Fruit fly (Drosophila melanogaster) whole organism, embryonic: ENCODE measurements around the gene CG43630.

ENCODE experiments used
- BEAF-32 ChIP-seq: fragments of 200-800 bp; sonication (Bioruptor generic); optimal IDR thresholded peaks from 3 replicates; lab custom pipeline; 2017; ENCODE audit warnings: missing biosample characterization, missing genetic modification characterization, mild to moderate bottlenecking, moderate library complexity, missing genetic modification reagents
- CG11247 ChIP-seq: fragments of 200-800 bp; sonication (Bioruptor generic); IDR thresholded peaks from 2 replicates; pipeline ENCODE4 v1.3.6; 2022; ENCODE audit warnings: missing biosample characterization, missing genetic modification characterization
- CG14667 ChIP-seq: fragments of 200-800 bp; sonication (Bioruptor generic); IDR thresholded peaks from 2 replicates; pipeline ENCODE4 v1.3.6; 2022; ENCODE audit warnings: missing biosample characterization, missing genetic modification characterization
- CG16815 ChIP-seq: fragments of 200-800 bp; sonication (Bioruptor generic); optimal IDR thresholded peaks from 3 replicates; lab custom pipeline; 2017; ENCODE audit warnings: missing biosample characterization, mild to moderate bottlenecking, missing genetic modification characterization
- CG17802 ChIP-seq: fragments of 200-800 bp; sonication (Bioruptor generic); optimal IDR thresholded peaks from 2 replicates; lab custom pipeline; 2018; ENCODE audit warnings: missing biosample characterization, mild to moderate bottlenecking, missing genetic modification characterization, moderate library complexity
- CG3847 ChIP-seq: fragments of 200-800 bp; sonication (Bioruptor generic); IDR thresholded peaks from 2 replicates; pipeline ENCODE4 v1.3.6; 2022; ENCODE audit warnings: missing biosample characterization, missing genetic modification characterization
- CG6254 ChIP-seq: fragments of 200-800 bp; sonication (Bioruptor generic); optimal IDR thresholded peaks from 3 replicates; lab custom pipeline; 2017; ENCODE audit warnings: mild to moderate bottlenecking, missing biosample characterization, missing genetic modification reagents, missing genetic modification characterization
- CG6272 ChIP-seq: fragments of 200-800 bp; sonication (Bioruptor generic); IDR thresholded peaks from 2 replicates; pipeline ENCODE4 v1.3.6; 2022; ENCODE audit warnings: missing biosample characterization, missing genetic modification characterization
- CG7357 ChIP-seq: fragments of 200-800 bp; sonication (Bioruptor generic); IDR thresholded peaks from 3 replicates; pipeline ENCODE4 v1.3.6; 2022; ENCODE audit warnings: missing biosample characterization, missing genetic modification characterization
- CG8359 ChIP-seq: fragments of 200-800 bp; sonication (Bioruptor generic); optimal IDR thresholded peaks from 2 replicates; lab custom pipeline; 2017; ENCODE audit warnings: missing biosample characterization, mild to moderate bottlenecking, missing genetic modification characterization, borderline replicate concordance
- CG9797 ChIP-seq: fragments of 200-800 bp; sonication (Bioruptor generic); optimal IDR thresholded peaks from 3 replicates; lab custom pipeline; 2018; ENCODE audit warnings: missing biosample characterization, mild to moderate bottlenecking, missing genetic modification characterization
- CG9817 ChIP-seq: fragments of 200-800 bp; sonication (Bioruptor generic); optimal IDR thresholded peaks from 2 replicates; lab custom pipeline; 2018; ENCODE audit warnings: missing biosample characterization, mild to moderate bottlenecking, missing genetic modification characterization, moderate library complexity
- Dp ChIP-seq: fragments of 200-800 bp; sonication (Bioruptor generic); optimal IDR thresholded peaks from 2 replicates; lab custom pipeline; 2018; ENCODE audit warnings: missing biosample characterization, mild to moderate bottlenecking, missing genetic modification characterization, moderate library complexity
- Dref ChIP-seq: fragments of 200-800 bp; sonication (Bioruptor generic); IDR thresholded peaks from 2 replicates; pipeline ENCODE4 v1.3.6; 2022; ENCODE audit warnings: missing biosample characterization, missing genetic modification characterization
- E2f2 ChIP-seq: fragments of 200-800 bp; sonication (Bioruptor generic); IDR thresholded peaks from 2 replicates; pipeline ENCODE4 v1.3.6; 2022; ENCODE audit warnings: missing biosample characterization, missing genetic modification characterization
- Ets65A ChIP-seq: fragments of 200-800 bp; sonication (Bioruptor generic); peaks from one replicate; lab custom pipeline; 2016; ENCODE audit warnings: missing biosample characterization, missing genetic modification characterization
- H2.0 ChIP-seq: fragments of 200-800 bp; sonication (Bioruptor generic); IDR thresholded peaks from 2 replicates; pipeline ENCODE4 v1.3.6; 2022; ENCODE audit warnings: missing biosample characterization, missing genetic modification characterization
- Hr3 ChIP-seq: fragments of 200-800 bp; sonication (Bioruptor generic); optimal IDR thresholded peaks from 3 replicates; lab custom pipeline; 2016; ENCODE audit warnings: missing biosample characterization, missing genetic modification characterization
- Hr78 ChIP-seq, 2 experiments: fragments of 200-800 bp in 1 of 2; fragments of >200 bp in 1 of 2; sonication (Bioruptor generic) in 1 of 2; optimal IDR thresholded peaks; 2 replicates each; lab custom pipeline; 2017 to 2019; ENCODE audit warnings: missing biosample characterization in 2 of 2, missing genetic modification characterization in 2 of 2, mild to moderate bottlenecking in 1 of 2, moderate library complexity in 1 of 2
- MBD-R2 ChIP-seq: fragments of 200-800 bp; sonication (Bioruptor generic); IDR thresholded peaks from 2 replicates; pipeline ENCODE4 v1.3.6; 2022; ENCODE audit warnings: missing biosample characterization, missing genetic modification characterization
- Myb ChIP-seq: fragments of 200-800 bp; sonication (Bioruptor generic); optimal IDR thresholded peaks from 2 replicates; lab custom pipeline; 2016; ENCODE audit warnings: missing biosample characterization, missing genetic modification characterization
- Pdp1 ChIP-seq, 2 experiments: fragments of 200-800 bp; sonication (Bioruptor generic); optimal IDR thresholded peaks; 3 replicates each; lab custom pipeline; 2016; ENCODE audit warnings: missing biosample characterization in 2 of 2, missing genetic modification characterization in 2 of 2, mild to moderate bottlenecking in 1 of 2, moderate library complexity in 1 of 2
- Rx ChIP-seq: fragments of 200-800 bp; sonication (Bioruptor generic); IDR thresholded peaks from 2 replicates; pipeline ENCODE4 v1.3.6; 2022; ENCODE audit warnings: missing biosample characterization, missing genetic modification characterization
- Six4 ChIP-seq: fragments of 200-800 bp; sonication (Bioruptor generic); optimal IDR thresholded peaks from 2 replicates; lab custom pipeline; 2016; ENCODE audit warnings: missing biosample characterization, missing genetic modification characterization
- ab ChIP-seq: fragments of 200-800 bp; sonication (Bioruptor generic); optimal IDR thresholded peaks from 2 replicates; lab custom pipeline; 2016; ENCODE audit warnings: missing biosample characterization, missing genetic modification characterization
- ase ChIP-seq: fragments of 200-800 bp; sonication (Bioruptor generic); IDR thresholded peaks from 3 replicates; pipeline ENCODE4 v1.3.6; 2022; ENCODE audit warnings: missing biosample characterization, missing genetic modification characterization
- gfzf ChIP-seq: fragments of 200-800 bp; sonication (Bioruptor generic); optimal IDR thresholded peaks from 2 replicates; lab custom pipeline; 2016; ENCODE audit warnings: missing biosample characterization, mild to moderate bottlenecking, missing genetic modification characterization, moderate library complexity
- mam ChIP-seq: fragments of 200-800 bp; sonication (Bioruptor generic); optimal IDR thresholded peaks from 3 replicates; lab custom pipeline; 2016; ENCODE audit warnings: missing biosample characterization, missing genetic modification characterization
- nmo ChIP-seq: fragments of 200-800 bp; sonication (Bioruptor generic); optimal IDR thresholded peaks from 2 replicates; lab custom pipeline; 2018; ENCODE audit warnings: missing biosample characterization, mild to moderate bottlenecking, missing genetic modification characterization, moderate library complexity
- pum ChIP-seq: fragments of 200-800 bp; sonication (Bioruptor generic); optimal IDR thresholded peaks from 2 replicates; lab custom pipeline; 2016; ENCODE audit warnings: missing biosample characterization, missing genetic modification characterization
- pzg ChIP-seq: fragments of 200-800 bp; sonication (Bioruptor generic); optimal IDR thresholded peaks from 3 replicates; lab custom pipeline; 2018; ENCODE audit warnings: missing biosample characterization, mild to moderate bottlenecking, missing genetic modification characterization, moderate library complexity
- row ChIP-seq: fragments of 200-800 bp; sonication (Bioruptor generic); IDR thresholded peaks from 3 replicates; pipeline ENCODE4 v1.3.6; 2022; ENCODE audit warnings: missing biosample characterization, missing genetic modification characterization
- slbo ChIP-seq: fragments of 200-800 bp; sonication (Bioruptor generic); IDR thresholded peaks from 2 replicates; pipeline ENCODE4 v1.3.6; 2022; ENCODE audit warnings: missing biosample characterization, missing genetic modification characterization
- sqz ChIP-seq: fragments of 200-800 bp; sonication (Bioruptor generic); optimal IDR thresholded peaks from 3 replicates; lab custom pipeline; 2018; ENCODE audit warnings: missing biosample characterization, mild to moderate bottlenecking, missing genetic modification characterization
- ssp ChIP-seq: fragments of 200-800 bp; sonication (Bioruptor generic); IDR thresholded peaks from 2 replicates; pipeline ENCODE4 v1.3.6; 2022; ENCODE audit warnings: missing biosample characterization, missing genetic modification characterization
- stwl ChIP-seq: fragments of 200-800 bp; sonication (Bioruptor generic); optimal IDR thresholded peaks from 3 replicates; lab custom pipeline; 2018; ENCODE audit warnings: missing biosample characterization, mild to moderate bottlenecking, missing genetic modification characterization, moderate library complexity
- ttk ChIP-seq: fragments of 200-800 bp; sonication (Bioruptor generic); IDR thresholded peaks from 2 replicates; pipeline ENCODE4 v2.1.2; 2022; ENCODE audit warnings: missing biosample characterization, missing genetic modification characterization

CG43630 gene

DNA sequence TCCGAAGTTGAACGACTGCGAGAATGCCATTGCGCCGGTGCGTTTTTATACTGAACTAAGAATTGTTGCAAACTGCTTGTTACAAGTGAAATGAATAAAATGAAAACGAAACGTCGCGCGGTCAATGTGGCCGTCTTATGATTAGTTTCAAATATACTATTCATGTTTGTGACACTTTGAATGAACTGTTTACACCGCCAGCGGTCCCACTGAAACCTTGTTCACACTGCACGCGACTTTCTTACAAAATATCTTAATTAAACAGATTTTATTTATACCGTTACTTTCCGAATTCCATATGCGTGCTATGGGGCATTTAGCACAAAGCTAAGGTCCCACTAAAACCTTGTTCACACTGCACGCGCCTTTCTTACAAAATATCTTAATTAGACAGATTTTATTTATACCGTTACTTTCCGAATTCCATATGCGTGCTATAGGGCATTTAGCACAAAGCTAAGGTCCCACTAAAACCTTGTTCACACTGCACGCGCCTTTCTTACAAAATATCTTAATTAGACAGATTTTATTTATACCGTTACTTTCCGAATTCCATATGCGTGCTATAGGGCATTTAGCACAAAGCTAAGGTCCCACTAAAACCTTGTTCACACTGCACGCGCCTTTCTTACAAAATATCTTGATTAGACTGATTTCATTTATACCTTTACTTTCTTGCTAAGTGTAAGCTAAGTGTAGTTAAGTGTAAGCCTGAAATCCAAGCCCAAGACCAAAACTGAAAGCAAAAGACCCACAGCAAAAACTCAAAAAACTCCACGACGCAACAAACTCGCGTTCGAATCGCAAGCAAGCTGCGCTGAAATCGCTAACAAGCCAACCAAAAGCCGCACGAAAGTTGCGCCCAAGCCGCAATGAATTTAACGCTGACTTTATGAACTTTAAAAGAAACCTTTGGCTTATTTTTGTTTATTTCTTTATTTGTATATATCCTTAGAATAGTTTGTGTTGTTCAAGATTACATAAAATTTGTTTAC is 36.4 kb upstream of the CG43630 start, which contains the start of gene PolQ (continued):
- TF ChIP-seq CG9817 (tag; lab: Kevin White, UChicago) (peak; percentile 11), ttk (GFP tag; lab: Robert Waterston, UW) (peak; percentile 49; the same call in 1 of the 2 replicates), CG8359 (GFP tag; lab: Kevin White, UChicago) (peak; percentile 96), Myb (GFP tag; lab: Kevin White, UChicago) (peak; percentile 91), BEAF-32 (GFP tag; lab: Kevin White, UChicago) (peak; percentile 31), CG14667 (peak; percentile 23; the same call in 1 of the 2 replicates), Hr78 (GFP tag; optimal IDR thresholded peaks at IDR 0.05; lab: Kevin White, UChicago) (peak in 1 of 2 experiments; percentile 26), Rx (GFP tag; lab: Robert Waterston, UW) (peak; percentile 51), Ets65A (GFP tag; lab: Kevin White, UChicago) (peak; percentile 89), Dref (peak; percentile 33; the same call in 1 of the 2 replicates), pum (GFP tag; lab: Kevin White, UChicago) (peak; percentile 36), mam (peak; percentile 29), Hr3 (peak; percentile 6), row (GFP tag; lab: Robert Waterston, UW) (peak; percentile 74), CG17802 (peak; percentile 69), nmo (GFP tag; lab: Kevin White, UChicago) (peak; percentile 36), CG11247 (GFP tag; lab: Robert Waterston, UW) (peak; percentile 50), Pdp1 (GFP tag; optimal IDR thresholded peaks at IDR 0.05; lab: Kevin White, UChicago) (peak in 1 of 2 experiments; percentile 42), CG6272 (GFP tag; lab: Robert Waterston, UW) (peak; percentile 43), ssp (GFP tag; lab: Robert Waterston, UW) (peak; percentile 100), CG3847 (GFP tag; lab: Robert Waterston, UW) (peak; percentile 62), H2.0 (GFP tag; lab: Robert Waterston, UW) (0 out of 2 replicates have a peak, but pooled peaks have one; percentile 14), CG7357 (GFP tag; lab: Robert Waterston, UW) (peak; percentile 98), Dp (peak; percentile 61), slbo (GFP tag; lab: Robert Waterston, UW) (peak; percentile 66), ase (GFP tag; lab: Robert Waterston, UW) (0 out of 3 replicates have a peak, but pooled peaks have one; percentile 44), CG16815 (GFP tag; lab: Kevin White, UChicago) (peak; percentile 10)
- TF ChIP-seq, all 482 proteins: peak for 74; not testable (repeated sequence) for 408

DNA sequence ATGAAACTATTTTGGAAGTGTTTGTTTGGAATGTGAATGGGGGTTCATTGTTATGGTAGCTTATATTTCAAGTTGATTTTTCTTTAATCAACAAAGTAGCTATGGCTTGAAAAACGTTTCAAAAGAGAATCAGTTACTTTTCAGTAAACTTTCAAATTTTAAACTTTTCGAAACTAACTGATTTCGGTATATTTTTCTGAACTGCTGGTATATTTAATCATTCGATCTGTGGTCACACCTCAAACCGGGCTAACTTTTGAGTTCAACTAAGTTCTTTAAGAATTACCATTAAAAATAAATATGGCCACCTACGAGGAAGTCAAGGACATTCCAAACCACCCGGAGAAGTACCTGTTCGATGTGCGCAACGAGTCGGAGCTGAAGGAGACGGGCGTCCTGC is 28.8 kb upstream of the CG43630 start, which contains the start of gene CG12279:
CG12279 (plus strand) TSS at position 234 of the 400 bp plus-strand sequence.
- TF ChIP-seq MBD-R2 (GFP tag; lab: Robert Waterston, UW) (peak; percentile 44; the same call in 1 of the 2 replicates), CG6254 (GFP tag; lab: Kevin White, UChicago) (no peak), Dp (peak; percentile 53), Myb (GFP tag; lab: Kevin White, UChicago) (peak; percentile 85), gfzf (peak; percentile 68), E2f2 (GFP tag; lab: Robert Waterston, UW) (peak; percentile 59), sqz (GFP tag; lab: Kevin White, UChicago) (no peak), Six4 (GFP tag; lab: Kevin White, UChicago) (no peak), stwl (peak; percentile 5), CG9797 (GFP tag; lab: Kevin White, UChicago) (peak; percentile 40), ab (GFP tag; lab: Kevin White, UChicago) (no peak), pzg (GFP tag; lab: Kevin White, UChicago) (peak; percentile 34)
